Worm (Caenorhabditis elegans) whole organism, late embryonic: ENCODE data around the gene T08D10.5.

ENCODE experiments used
- F13H6.1 ChIP-seq: sonication (generic microtip); optimal IDR thresholded peaks from 2 replicates; lab custom pipeline; 2016; ENCODE audit warnings: missing genetic modification characterization, missing compliant biosample characterization
- Y22D7AL.16 ChIP-seq: sonication (generic microtip); optimal IDR thresholded peaks from 2 replicates; lab custom pipeline; 2016; ENCODE audit warnings: missing genetic modification characterization, missing compliant biosample characterization
- ama-1 ChIP-seq: fragments of 150-350 bp; optimal IDR thresholded peaks from 2 replicates; lab custom pipeline; 2014
- ceh-18 ChIP-seq: sonication (generic microtip); optimal IDR thresholded peaks from 2 replicates; lab custom pipeline; 2016; ENCODE audit warnings: missing genetic modification characterization, missing compliant biosample characterization
- ceh-22 ChIP-seq: sonication (generic microtip); optimal IDR thresholded peaks from 2 replicates; lab custom pipeline; 2017; ENCODE audit warnings: missing biosample characterization, missing genetic modification characterization
- ceh-30 ChIP-seq: fragments of 150-350 bp; optimal IDR thresholded peaks from 2 replicates; lab custom pipeline; 2014; ENCODE audit warnings: missing biosample characterization, missing genetic modification characterization
- ceh-34 ChIP-seq: sonication (generic microtip); optimal IDR thresholded peaks from 2 replicates; lab custom pipeline; 2016; ENCODE audit warnings: mild to moderate bottlenecking, missing genetic modification characterization, missing compliant biosample characterization
- dmd-4 ChIP-seq: sonication (generic microtip); optimal IDR thresholded peaks from 2 replicates; lab custom pipeline; 2016; ENCODE audit warnings: borderline replicate concordance, missing genetic modification characterization, missing compliant biosample characterization
- dve-1 ChIP-seq: sonication (generic microtip); optimal IDR thresholded peaks from 2 replicates; lab custom pipeline; 2017; ENCODE audit warnings: antibody characterized with exemption, mild to moderate bottlenecking, missing genetic modification characterization, missing compliant biosample characterization
- elt-2 ChIP-seq: sonication (generic microtip); optimal IDR thresholded peaks from 2 replicates; lab custom pipeline; 2016; ENCODE audit warnings: missing genetic modification reagents, missing genetic modification characterization, missing compliant biosample characterization
- elt-4 ChIP-seq: sonication (generic microtip); optimal IDR thresholded peaks from 2 replicates; lab custom pipeline; 2016; ENCODE audit warnings: missing genetic modification characterization, missing compliant biosample characterization
- ets-4 ChIP-seq: sonication (generic microtip); optimal IDR thresholded peaks from 2 replicates; lab custom pipeline; 2016; ENCODE audit warnings: missing genetic modification characterization, missing compliant biosample characterization
- eyg-1 ChIP-seq: sonication (generic microtip); optimal IDR thresholded peaks from 2 replicates; lab custom pipeline; 2016; ENCODE audit warnings: missing genotype, missing genetic modification characterization, missing compliant biosample characterization
- fax-1 ChIP-seq: sonication (generic microtip); optimal IDR thresholded peaks from 2 replicates; lab custom pipeline; 2016; ENCODE audit warnings: missing genotype, missing genetic modification characterization, missing compliant biosample characterization
- fkh-6 ChIP-seq: sonication (generic microtip); optimal IDR thresholded peaks from 2 replicates; lab custom pipeline; 2016; ENCODE audit warnings: missing genetic modification characterization, missing compliant biosample characterization
- gmeb-2 ChIP-seq: sonication (generic microtip); optimal IDR thresholded peaks from 2 replicates; lab custom pipeline; 2016; ENCODE audit warnings: missing genetic modification characterization, inconsistent platforms, missing compliant biosample characterization
- hlh-13 ChIP-seq: fragments of 200-800 bp; sonication (Bioruptor generic); optimal IDR thresholded peaks from 2 replicates; lab custom pipeline; 2018; ENCODE audit warnings: mild to moderate bottlenecking, missing genetic modification characterization, missing compliant biosample characterization
- hlh-30 ChIP-seq: sonication (generic microtip); optimal IDR thresholded peaks from 2 replicates; lab custom pipeline; 2017; ENCODE audit warnings: antibody characterized with exemption, missing genetic modification characterization, missing compliant biosample characterization; ENCODE audit not compliant: insufficient read depth
- hlh-6 ChIP-seq: sonication (generic microtip); optimal IDR thresholded peaks from 2 replicates; lab custom pipeline; 2016; ENCODE audit warnings: missing genotype, missing genetic modification characterization, missing compliant biosample characterization
- lim-6 ChIP-seq: sonication (generic microtip); optimal IDR thresholded peaks from 2 replicates; lab custom pipeline; 2016; ENCODE audit warnings: missing genetic modification characterization, missing compliant biosample characterization
- nfya-1 ChIP-seq: sonication (generic microtip); optimal IDR thresholded peaks from 2 replicates; lab custom pipeline; 2017; ENCODE audit warnings: missing genetic modification characterization, mild to moderate bottlenecking, missing compliant biosample characterization, antibody characterized with exemption, moderate library complexity
- nhr-11 ChIP-seq: fragments of 150-350 bp; optimal IDR thresholded peaks from 2 replicates; lab custom pipeline; 2014; ENCODE audit warnings: missing biosample characterization, missing genetic modification characterization
- nhr-232 ChIP-seq: sonication (generic microtip); optimal IDR thresholded peaks from 2 replicates; lab custom pipeline; 2016; ENCODE audit warnings: missing genetic modification characterization, missing compliant biosample characterization
- odd-2 ChIP-seq: sonication (generic microtip); optimal IDR thresholded peaks from 2 replicates; lab custom pipeline; 2017; ENCODE audit warnings: antibody characterized with exemption, mild to moderate bottlenecking, missing genetic modification characterization, missing compliant biosample characterization
- pag-3 ChIP-seq: sonication (generic microtip); optimal IDR thresholded peaks from 2 replicates; lab custom pipeline; 2016; ENCODE audit warnings: missing compliant biosample characterization, missing genetic modification characterization, borderline replicate concordance
- pat-9 ChIP-seq: fragments of 200-800 bp; sonication (Bioruptor generic); optimal IDR thresholded peaks from 2 replicates; lab custom pipeline; 2018; ENCODE audit warnings: mild to moderate bottlenecking, missing genetic modification characterization, moderate library complexity, missing compliant biosample characterization
- pax-1 ChIP-seq: fragments of 150-350 bp; optimal IDR thresholded peaks from 2 replicates; lab custom pipeline; 2014; ENCODE audit warnings: missing biosample characterization, missing genetic modification characterization
- pha-2 ChIP-seq: sonication (generic microtip); optimal IDR thresholded peaks from 2 replicates; lab custom pipeline; 2017; ENCODE audit warnings: mild to moderate bottlenecking, missing genetic modification characterization, missing compliant biosample characterization
- pros-1 ChIP-seq: fragments of 150-350 bp; optimal IDR thresholded peaks from 2 replicates; lab custom pipeline; 2014; ENCODE audit warnings: missing biosample characterization, missing genetic modification reagents, missing genetic modification characterization
- rnt-1 ChIP-seq: sonication (generic microtip); optimal IDR thresholded peaks from 2 replicates; lab custom pipeline; 2016; ENCODE audit warnings: missing genetic modification characterization, missing compliant biosample characterization
- sox-2 ChIP-seq: fragments of 200-800 bp; sonication (Bioruptor generic); IDR thresholded peaks from 2 replicates; pipeline ENCODE4 v1.3.6; 2022; ENCODE audit warnings: missing genetic modification reagents, missing genetic modification characterization, missing compliant biosample characterization
- tbx-7 ChIP-seq: sonication (generic microtip); optimal IDR thresholded peaks from 2 replicates; lab custom pipeline; 2016; ENCODE audit warnings: missing genotype, missing genetic modification characterization, missing compliant biosample characterization
- ttx-3 ChIP-seq: sonication (generic microtip); optimal IDR thresholded peaks from 2 replicates; lab custom pipeline; 2016; ENCODE audit warnings: missing genetic modification reagents, missing genetic modification characterization, missing compliant biosample characterization
- unc-86 ChIP-seq: sonication (generic microtip); optimal IDR thresholded peaks from 2 replicates; lab custom pipeline; 2016; ENCODE audit warnings: missing genetic modification characterization, missing compliant biosample characterization
- ztf-16 ChIP-seq: sonication (generic microtip); optimal IDR thresholded peaks from 2 replicates; lab custom pipeline; 2017; ENCODE audit warnings: missing genetic modification characterization, missing compliant biosample characterization

T08D10.5 gene

DNA sequence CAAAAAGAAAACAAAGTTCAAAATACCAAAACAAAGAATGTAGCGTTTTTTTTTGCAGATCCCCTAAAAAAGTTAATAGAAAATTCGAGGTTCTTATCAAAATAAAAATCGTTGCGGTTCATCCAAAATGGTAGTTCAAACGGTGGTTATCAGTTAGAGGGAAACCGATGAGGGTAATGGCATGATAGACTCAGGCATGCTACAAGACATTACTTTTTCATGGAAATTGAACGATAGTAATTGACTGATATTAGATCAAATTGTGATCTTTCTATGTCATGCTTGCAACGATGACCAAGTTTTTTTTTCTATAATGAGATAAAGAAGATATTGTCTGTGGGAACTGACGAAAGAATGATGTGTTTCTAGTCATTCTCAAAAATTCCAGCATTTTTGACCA is 7.2 kb downstream of the T08D10.5 start:
- TF ChIP-seq tbx-7 (tag; lab: Kevin White, UChicago), result no peak
- no peak for TF ChIP-seq pag-3 (tag; lab: Kevin White, UChicago)
- no peak for TF ChIP-seq ceh-30
- TF ChIP-seq elt-4 (tag; lab: Kevin White, UChicago), result no peak

- TF ChIP-seq ceh-22 (no peak), ceh-18 (no peak), sox-2 (GFP tag; lab: Robert Waterston, UW) (no peak), F13H6.1 (tag; lab: Kevin White, UChicago) (no peak), pat-9 (tag; lab: Kevin White, UChicago) (no peak), odd-2 (tag; lab: Kevin White, UChicago) (no peak), pha-2 (tag; lab: Kevin White, UChicago) (no peak), pros-1 (tag; lab: Kevin White, UChicago) (no peak), pax-1 (tag; lab: Kevin White, UChicago) (no peak), lim-6 (tag; lab: Kevin White, UChicago) (no peak), ama-1 (lab: Kevin White, UChicago) (no peak)
These were observed 7.8 kb downstream of the T08D10.5 start for ce11 chrX:11965163-11965562.

- TF ChIP-seq fkh-6, result no peak
- TF ChIP-seq odd-2 (tag; lab: Kevin White, UChicago), result no peak
- peak; percentile 4 for TF ChIP-seq rnt-1 (tag; lab: Kevin White, UChicago)
- peak; percentile 46 for TF ChIP-seq nfya-1 (tag; lab: Kevin White, UChicago)
- TF ChIP-seq ceh-34 (tag; lab: Kevin White, UChicago), result no peak
These were observed 8.4 kb downstream of the T08D10.5 start, which contains the start of gene sams-1 for ce11 chrX:11965663-11966304. TSS of gene sams-1 (plus strand) at chrX:11965962.

DNA sequence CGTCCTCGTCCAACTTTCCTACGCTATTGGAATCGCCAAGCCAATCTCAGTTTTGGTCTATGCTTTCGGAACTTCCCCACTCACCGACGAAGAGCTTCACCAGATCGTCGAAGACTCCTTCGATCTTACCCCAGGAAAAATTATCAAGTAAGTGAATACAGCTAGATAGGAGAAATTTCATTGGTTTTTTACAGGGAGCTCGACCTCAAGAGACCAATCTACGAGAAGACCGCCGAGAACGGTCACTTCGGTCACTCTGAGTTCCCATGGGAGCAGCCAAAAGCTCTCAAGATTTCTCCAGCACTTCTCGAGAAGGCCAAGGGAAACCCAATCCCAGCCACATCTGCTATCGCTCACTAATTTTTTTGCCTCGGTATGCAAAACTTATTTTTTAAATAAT is 9.7 kb downstream of the T08D10.5 start:
- TF ChIP-seq unc-86 (tag; lab: Kevin White, UChicago) (no peak), eyg-1 (no peak), pat-9 (tag; lab: Kevin White, UChicago) (no peak), nfya-1 (tag; lab: Kevin White, UChicago) (no peak), fkh-6 (no peak), odd-2 (tag; lab: Kevin White, UChicago) (no peak), dmd-4 (tag; lab: Kevin White, UChicago) (no peak), elt-2 (no peak), hlh-6 (tag; lab: Kevin White, UChicago) (no peak), Y22D7AL.16 (tag; lab: Kevin White, UChicago) (no peak), fax-1 (tag; lab: Kevin White, UChicago) (no peak), nhr-11 (tag; lab: Kevin White, UChicago) (no peak), F13H6.1 (tag; lab: Kevin White, UChicago) (no peak)
- TF ChIP-seq, all 69 proteins: peak for 0

DNA sequence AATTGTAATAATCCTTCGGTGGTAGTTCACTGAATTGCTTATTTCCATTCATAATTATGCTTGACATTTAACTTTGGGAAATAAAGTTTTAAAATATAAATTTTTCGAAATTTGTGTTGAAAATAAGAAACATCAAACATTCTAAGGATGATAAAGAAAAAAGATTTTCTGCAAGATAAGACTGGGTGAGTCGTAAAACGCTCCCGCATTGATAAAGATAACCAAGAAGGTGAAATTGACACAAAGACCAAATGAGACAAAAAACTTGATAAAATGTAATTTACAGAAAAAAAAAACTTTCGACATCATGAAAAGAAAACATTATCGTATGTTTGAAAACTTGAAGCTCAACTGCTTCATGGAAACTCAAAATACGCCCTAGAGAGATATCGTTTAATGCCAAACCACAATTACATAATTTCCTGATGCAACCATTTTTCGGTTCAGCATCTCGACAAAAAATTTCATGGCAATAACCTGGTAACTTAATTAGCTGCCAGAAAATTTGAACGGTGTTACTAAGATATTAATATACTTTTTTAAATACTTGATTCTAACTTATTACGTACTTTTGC is 10.8 kb downstream of the T08D10.5 start:
- TF ChIP-seq elt-2, result peak; percentile 84
- TF ChIP-seq gmeb-2, result no peak
- TF ChIP-seq, all 69 proteins: peak for 1

DNA sequence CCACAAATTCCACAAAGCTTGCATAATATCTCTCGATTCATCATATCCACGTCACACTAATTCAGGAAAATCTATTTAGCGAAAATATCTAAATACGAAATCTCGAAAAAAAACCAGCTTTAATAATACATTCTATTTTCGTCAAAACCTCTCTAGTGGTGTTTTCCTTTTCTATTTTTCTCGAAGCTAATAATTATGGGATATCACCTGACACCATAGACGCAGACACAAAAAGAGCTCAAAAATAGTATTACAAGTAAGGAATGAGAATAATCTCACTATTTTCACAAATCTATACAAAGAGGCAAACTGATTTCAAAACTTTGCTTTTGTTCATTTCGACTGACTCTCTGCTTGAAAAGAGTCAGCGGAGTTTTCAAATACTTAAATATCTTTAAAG is 11.7 kb downstream of the T08D10.5 start:
- TF ChIP-seq nhr-232 (tag; lab: Kevin White, UChicago) (no peak), fax-1 (tag; lab: Kevin White, UChicago) (no peak), dmd-4 (tag; lab: Kevin White, UChicago) (no peak), ttx-3 (tag; lab: Kevin White, UChicago) (no peak), ama-1 (lab: Kevin White, UChicago) (no peak), sox-2 (GFP tag; lab: Robert Waterston, UW) (no peak), ztf-16 (tag; lab: Kevin White, UChicago) (no peak), rnt-1 (tag; lab: Kevin White, UChicago) (no peak), ceh-34 (tag; lab: Kevin White, UChicago) (no peak), ets-4 (no peak), hlh-30 (tag; lab: Kevin White, UChicago) (no peak), unc-86 (tag; lab: Kevin White, UChicago) (no peak), tbx-7 (tag; lab: Kevin White, UChicago) (no peak), dve-1 (tag; lab: Kevin White, UChicago) (no peak), hlh-13 (GFP tag; lab: Kevin White, UChicago) (no peak)
